Worm (Caenorhabditis elegans): Measurements from ENCODE around the gene des-2.

DNA sequence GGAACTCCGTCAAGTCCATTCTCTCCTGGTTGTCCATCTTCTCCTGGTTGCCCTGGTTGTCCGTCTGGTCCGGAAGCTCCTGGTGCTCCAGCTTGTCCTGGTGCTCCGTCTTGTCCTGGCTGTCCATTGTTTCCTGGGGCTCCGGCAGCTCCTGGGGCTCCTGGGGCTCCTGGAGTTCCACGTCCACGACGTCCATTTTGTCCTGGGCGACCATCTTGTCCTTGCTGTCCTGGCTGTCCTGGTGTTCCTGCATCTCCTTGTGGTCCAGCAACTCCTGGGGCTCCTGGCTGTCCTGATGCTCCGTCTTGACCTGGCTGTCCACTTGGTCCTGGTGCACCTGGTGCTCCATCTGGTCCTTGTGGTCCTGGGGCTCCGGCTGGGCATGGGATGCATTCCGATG, 27.9 kb upstream of the des-2 start:
- TF ChIP-seq snpc-4 (tag; optimal IDR thresholded peaks at IDR 0.05) (no peak), mxl-2 (GFP tag; conservative IDR thresholded peaks at IDR 0.05) (no peak), mdl-1 (tag; optimal IDR thresholded peaks at IDR 0.05) (no peak), skn-1 (tag; optimal IDR thresholded peaks at IDR 0.05) (no peak)

Data from whole organism, L4 larva.